Worm (Caenorhabditis elegans): ENCODE results near the gene grl-23.

DNA sequence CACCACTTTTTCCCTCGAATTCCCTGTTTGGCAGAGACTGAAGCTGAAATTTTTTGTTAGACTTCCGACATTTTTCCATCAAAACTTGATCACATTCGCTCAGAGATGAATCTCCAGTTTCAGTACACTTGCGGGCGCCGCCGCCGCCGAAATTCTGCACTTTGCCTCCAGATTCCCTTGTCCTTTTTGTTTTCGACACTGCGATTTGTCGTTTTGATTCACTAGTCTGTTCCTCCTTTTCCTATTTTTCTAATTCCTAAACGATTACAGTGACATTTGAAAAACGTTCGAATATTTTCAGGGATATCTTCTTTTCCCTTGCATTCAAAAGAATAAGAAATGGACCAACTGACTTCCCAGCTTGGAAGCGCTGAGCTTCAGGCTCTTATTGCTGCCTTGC lies 36.0 kb downstream of the grl-23 start, which contains the start of gene F45D3.2:
- TF ChIP-seq ama-1 (optimal IDR thresholded peaks at IDR 0.05) (no peak), ztf-11 (tag; optimal IDR thresholded peaks at IDR 0.05) (no peak), gmeb-1 (tag; optimal IDR thresholded peaks at IDR 0.05) (no peak), peb-1 (tag; optimal IDR thresholded peaks at IDR 0.05) (no peak), nhr-11 (tag; optimal IDR thresholded peaks at IDR 0.05) (no peak), nhr-12 (tag; optimal IDR thresholded peaks at IDR 0.05) (no peak), skn-1 (tag; optimal IDR thresholded peaks at IDR 0.05) (no peak), nhr-25 (tag; optimal IDR thresholded peaks at IDR 0.05) (no peak), fos-1 (tag; optimal IDR thresholded peaks at IDR 0.05) (no peak), egl-27 (tag; optimal IDR thresholded peaks at IDR 0.05) (no peak), unc-62 (GFP tag; optimal IDR thresholded peaks at IDR 0.05) (no peak)
